Fruit fly (Drosophila melanogaster) whole organism, embryonic: ENCODE results near the gene CG3862.

Experiments used
- ATbp ChIP-seq: fragments of 200-800 bp; sonication (Bioruptor generic); optimal IDR thresholded peaks from 2 replicates; lab custom pipeline; 2017; ENCODE audit warnings: missing biosample characterization, mild to moderate bottlenecking, missing genetic modification characterization, missing genetic modification reagents
- CG10274 ChIP-seq: fragments of 200-800 bp; sonication (Bioruptor generic); optimal IDR thresholded peaks from 3 replicates; lab custom pipeline; 2017; ENCODE audit warnings: missing biosample characterization, mild to moderate bottlenecking, missing genetic modification characterization
- CG11696 ChIP-seq: fragments of 200-800 bp; sonication (Bioruptor generic); IDR thresholded peaks from 2 replicates; pipeline ENCODE4 v1.3.6; 2022; ENCODE audit warnings: missing biosample characterization, missing genetic modification characterization
- CG12769 ChIP-seq: fragments of 200-800 bp; sonication (Bioruptor generic); optimal IDR thresholded peaks from 2 replicates; lab custom pipeline; 2019; ENCODE audit warnings: missing biosample characterization, mild to moderate bottlenecking, missing genetic modification characterization, moderate library complexity
- CG12942 ChIP-seq: fragments of 200-800 bp; sonication (Bioruptor generic); optimal IDR thresholded peaks from 3 replicates; lab custom pipeline; 2016; ENCODE audit warnings: missing biosample characterization, missing genetic modification characterization
- CG13624 ChIP-seq: fragments of 200-800 bp; sonication (Bioruptor generic); optimal IDR thresholded peaks from 2 replicates; lab custom pipeline; 2016; ENCODE audit warnings: missing biosample characterization, missing genetic modification characterization
- CG15073 ChIP-seq: fragments of 200-800 bp; sonication (Bioruptor generic); optimal IDR thresholded peaks from 2 replicates; lab custom pipeline; 2016; ENCODE audit warnings: missing biosample characterization, missing genetic modification characterization
- CG15601 ChIP-seq: fragments of 200-800 bp; sonication (Bioruptor generic); optimal IDR thresholded peaks from 3 replicates; lab custom pipeline; 2019; ENCODE audit warnings: missing biosample characterization, mild to moderate bottlenecking, missing genetic modification characterization, moderate library complexity
- CG17361 ChIP-seq: fragments of 200-800 bp; sonication (Bioruptor generic); IDR thresholded peaks from 3 replicates; pipeline ENCODE4 v1.3.6; 2022; ENCODE audit warnings: missing biosample characterization, missing genetic modification characterization
- CG17829 ChIP-seq: fragments of 200-800 bp; optimal IDR thresholded peaks from 2 replicates; lab custom pipeline; 2019; ENCODE audit warnings: missing biosample characterization, mild to moderate bottlenecking, missing genetic modification characterization, moderate library complexity
- CG2889 ChIP-seq: fragments of 200-800 bp; sonication (Bioruptor generic); IDR thresholded peaks from 3 replicates; pipeline ENCODE4 v1.3.6; 2022; ENCODE audit warnings: missing biosample characterization, missing genetic modification characterization
- CG31365 ChIP-seq: fragments of 200-800 bp; sonication (Bioruptor generic); optimal IDR thresholded peaks from 2 replicates; lab custom pipeline; 2018; ENCODE audit warnings: missing biosample characterization, mild to moderate bottlenecking, missing genetic modification characterization
- CG31388 ChIP-seq: fragments of 200-800 bp; sonication (Bioruptor generic); optimal IDR thresholded peaks from 2 replicates; lab custom pipeline; 2016; ENCODE audit warnings: missing biosample characterization, missing genetic modification characterization
- CG3163 ChIP-seq: fragments of 200-800 bp; sonication (Bioruptor generic); optimal IDR thresholded peaks from 3 replicates; lab custom pipeline; 2016; ENCODE audit warnings: missing biosample characterization, missing genetic modification characterization
- CG7987 ChIP-seq: fragments of 200-800 bp; sonication (Bioruptor generic); optimal IDR thresholded peaks from 2 replicates; lab custom pipeline; 2018; ENCODE audit warnings: missing biosample characterization, mild to moderate bottlenecking, missing genetic modification characterization, moderate library complexity
- CG9437 ChIP-seq: fragments of 200-800 bp; sonication (Bioruptor generic); optimal IDR thresholded peaks from 2 replicates; lab custom pipeline; 2018; ENCODE audit warnings: missing biosample characterization, mild to moderate bottlenecking, missing genetic modification characterization
- CG9817 ChIP-seq: fragments of 200-800 bp; sonication (Bioruptor generic); optimal IDR thresholded peaks from 2 replicates; lab custom pipeline; 2018; ENCODE audit warnings: missing biosample characterization, mild to moderate bottlenecking, missing genetic modification characterization, moderate library complexity
- Deaf1 ChIP-seq: fragments of 200-800 bp; optimal IDR thresholded peaks from 3 replicates; lab custom pipeline; 2019; ENCODE audit warnings: missing biosample characterization, mild to moderate bottlenecking, missing genetic modification characterization, moderate library complexity
- Doc2 ChIP-seq: fragments of 200-800 bp; sonication (Bioruptor generic); IDR thresholded peaks from 2 replicates; pipeline ENCODE4 v1.3.6; 2022; ENCODE audit warnings: missing biosample characterization, missing genetic modification characterization
- E2f2 ChIP-seq: fragments of 200-800 bp; sonication (Bioruptor generic); IDR thresholded peaks from 2 replicates; pipeline ENCODE4 v1.3.6; 2022; ENCODE audit warnings: missing biosample characterization, missing genetic modification characterization
- Ets65A ChIP-seq: fragments of 200-800 bp; sonication (Bioruptor generic); peaks from one replicate; lab custom pipeline; 2016; ENCODE audit warnings: missing biosample characterization, missing genetic modification characterization
- Fer1 ChIP-seq: fragments of 200-800 bp; sonication (Bioruptor generic); optimal IDR thresholded peaks from 2 replicates; lab custom pipeline; 2017; ENCODE audit warnings: missing biosample characterization, mild to moderate bottlenecking, missing genetic modification characterization
- Hr51 ChIP-seq, 2 experiments: fragments of 200-800 bp; sonication (Bioruptor generic); optimal IDR thresholded peaks; 2 replicates in 1 of 2; 3 replicates in 1 of 2; lab custom pipeline; 2016 to 2018; ENCODE audit warnings: missing biosample characterization in 2 of 2, missing genetic modification characterization in 2 of 2, mild to moderate bottlenecking in 1 of 2, moderate library complexity in 1 of 2
- MTF-1 ChIP-seq: fragments of 200-800 bp; sonication (Bioruptor generic); optimal IDR thresholded peaks from 2 replicates; lab custom pipeline; 2018; ENCODE audit warnings: missing biosample characterization, mild to moderate bottlenecking, missing genetic modification characterization, borderline replicate concordance
- Mes4 ChIP-seq: fragments of 200-800 bp; sonication (Bioruptor generic); optimal IDR thresholded peaks from 2 replicates; lab custom pipeline; 2016; ENCODE audit warnings: missing biosample characterization, missing genetic modification characterization
- NC2α ChIP-seq: fragments of 200-800 bp; sonication (Bioruptor generic); optimal IDR thresholded peaks from 2 replicates; lab custom pipeline; 2016; ENCODE audit warnings: missing biosample characterization, missing genetic modification characterization
- Nf-YB ChIP-seq: fragments of 200-800 bp; sonication (Bioruptor generic); optimal IDR thresholded peaks from 3 replicates; lab custom pipeline; 2019; ENCODE audit warnings: missing biosample characterization, mild to moderate bottlenecking, missing genetic modification characterization, moderate library complexity
- Oaz ChIP-seq: fragments of 200-800 bp; sonication (Bioruptor generic); IDR thresholded peaks from 2 replicates; pipeline ENCODE4 v1.3.6; 2022; ENCODE audit warnings: missing biosample characterization, missing genetic modification characterization
- Sox100B ChIP-seq: fragments of 200-800 bp; sonication (Bioruptor generic); optimal IDR thresholded peaks from 3 replicates; lab custom pipeline; 2018; ENCODE audit warnings: missing biosample characterization, mild to moderate bottlenecking, missing genetic modification characterization
- Usf ChIP-seq: fragments of 200-800 bp; sonication (Bioruptor generic); optimal IDR thresholded peaks from 2 replicates; lab custom pipeline; 2017; ENCODE audit warnings: missing genotype, missing biosample characterization, missing genetic modification characterization
- ato ChIP-seq: fragments of 200-800 bp; sonication (Bioruptor generic); IDR thresholded peaks from 2 replicates; pipeline ENCODE4 v1.3.6; 2022; ENCODE audit warnings: missing biosample characterization, missing genetic modification characterization; ENCODE audit not compliant: partially characterized antibody
- az2 ChIP-seq: fragments of 200-800 bp; sonication (Bioruptor generic); optimal IDR thresholded peaks from 3 replicates; lab custom pipeline; 2016; ENCODE audit warnings: missing biosample characterization, missing genetic modification characterization
- cas ChIP-seq: fragments of 200-800 bp; sonication (Bioruptor generic); IDR thresholded peaks from 2 replicates; pipeline ENCODE4 v1.3.6; 2022; ENCODE audit warnings: missing biosample characterization, missing genetic modification characterization
- crol ChIP-seq: fragments of 200-800 bp; sonication (Bioruptor generic); IDR thresholded peaks from 2 replicates; pipeline ENCODE4 v1.3.6; 2022; ENCODE audit warnings: missing biosample characterization, missing genetic modification characterization
- emc ChIP-seq: fragments of 200-800 bp; sonication (Bioruptor generic); optimal IDR thresholded peaks from 2 replicates; lab custom pipeline; 2016; ENCODE audit warnings: missing biosample characterization, missing genetic modification characterization
- fu2 ChIP-seq: fragments of 200-800 bp; sonication (Bioruptor generic); optimal IDR thresholded peaks from 2 replicates; lab custom pipeline; 2016; ENCODE audit warnings: missing biosample characterization, missing genetic modification characterization
- gce ChIP-seq: fragments of 200-800 bp; sonication (Bioruptor generic); IDR thresholded peaks from 3 replicates; pipeline ENCODE4 v1.3.6; 2022; ENCODE audit warnings: missing biosample characterization, missing genetic modification characterization
- gt ChIP-seq: fragments of 200-800 bp; sonication (Bioruptor generic); IDR thresholded peaks from 2 replicates; pipeline ENCODE4 v1.3.6; 2022; ENCODE audit warnings: missing biosample characterization, missing genetic modification characterization
- klu ChIP-seq: fragments of 200-800 bp; sonication (Bioruptor generic); IDR thresholded peaks from 2 replicates; pipeline ENCODE4 v1.3.6; 2022; ENCODE audit warnings: missing biosample characterization, missing genetic modification characterization
- kni ChIP-seq: fragments of 200-800 bp; sonication (Bioruptor generic); optimal IDR thresholded peaks from 3 replicates; lab custom pipeline; 2017; ENCODE audit warnings: mild to moderate bottlenecking, missing biosample characterization, missing genetic modification reagents, missing genetic modification characterization
- odd ChIP-seq: fragments of 200-800 bp; sonication (Bioruptor generic); optimal IDR thresholded peaks from 2 replicates; lab custom pipeline; 2017; ENCODE audit warnings: missing biosample characterization, mild to moderate bottlenecking, missing genetic modification characterization
- pfk ChIP-seq: fragments of 200-800 bp; sonication (Bioruptor generic); optimal IDR thresholded peaks from 2 replicates; lab custom pipeline; 2018; ENCODE audit warnings: missing biosample characterization, mild to moderate bottlenecking, missing genetic modification characterization, moderate library complexity
- pita ChIP-seq: fragments of 200-800 bp; sonication (Bioruptor generic); optimal IDR thresholded peaks from 2 replicates; lab custom pipeline; 2017; ENCODE audit warnings: missing biosample characterization, mild to moderate bottlenecking, missing genetic modification characterization
- rib ChIP-seq: fragments of 200-800 bp; sonication (Bioruptor generic); IDR thresholded peaks from 2 replicates; pipeline ENCODE4 v1.3.6; 2022; ENCODE audit warnings: missing biosample characterization, missing genetic modification characterization
- seq ChIP-seq: fragments of 200-800 bp; sonication (Bioruptor generic); IDR thresholded peaks from 2 replicates; pipeline ENCODE4 v1.3.6; 2022; ENCODE audit warnings: missing biosample characterization, missing genetic modification characterization
- slp2 ChIP-seq: fragments of 200-800 bp; sonication (Bioruptor generic); optimal IDR thresholded peaks from 2 replicates; lab custom pipeline; 2016; ENCODE audit warnings: missing biosample characterization, missing genetic modification characterization
- tio ChIP-seq: fragments of 200-800 bp; sonication (Bioruptor generic); optimal IDR thresholded peaks from 2 replicates; lab custom pipeline; 2017; ENCODE audit warnings: missing biosample characterization, missing genetic modification characterization, inconsistent platforms
- toy ChIP-seq: fragments of 200-800 bp; sonication (Bioruptor generic); IDR thresholded peaks from 2 replicates; pipeline ENCODE4 v1.3.6; 2022; ENCODE audit warnings: missing biosample characterization, missing genetic modification characterization
- ttk ChIP-seq: fragments of 200-800 bp; sonication (Bioruptor generic); IDR thresholded peaks from 2 replicates; pipeline ENCODE4 v2.1.2; 2022; ENCODE audit warnings: missing biosample characterization, missing genetic modification characterization

Gene CG3862

DNA sequence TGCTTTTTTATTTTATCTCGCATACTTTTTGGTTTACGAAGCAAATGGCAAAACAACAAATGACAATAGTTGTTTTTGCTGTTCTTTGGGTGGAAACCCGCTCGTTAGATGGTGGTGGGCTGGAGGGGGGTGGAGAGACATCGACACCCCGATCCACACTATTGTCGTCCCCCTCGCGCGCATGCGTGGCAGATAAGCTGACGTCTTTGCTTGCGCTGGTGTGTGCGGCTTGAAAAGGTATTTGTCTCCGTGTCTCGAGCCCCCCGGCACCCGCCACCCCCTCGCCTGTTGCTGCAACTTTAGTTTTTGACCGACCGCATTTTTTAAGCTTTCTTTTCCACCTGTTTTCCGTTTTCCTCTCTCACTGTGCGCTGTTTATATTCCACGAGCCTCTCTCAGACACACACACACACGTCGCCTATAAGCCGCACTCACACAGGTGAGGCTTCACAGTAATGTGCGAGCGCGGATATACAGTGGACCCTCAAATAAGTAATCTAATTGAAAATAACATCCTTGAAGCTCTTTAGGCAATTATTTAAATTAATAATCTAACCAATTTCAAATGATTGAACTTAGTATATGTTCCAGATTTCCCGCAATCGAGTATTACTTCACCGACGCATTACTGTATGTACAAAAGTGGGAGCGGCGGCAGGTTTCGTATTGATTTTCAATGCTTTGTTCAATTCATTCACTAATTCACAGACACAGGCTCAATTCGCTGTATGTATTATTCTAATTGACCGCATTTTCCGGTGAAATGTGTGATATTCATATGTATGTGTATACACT lies 41.5 kb upstream of the CG3862 start (continued):
- TF ChIP-seq CG7987 (GFP tag; lab: Kevin White, UChicago) (peak; percentile 84), CG15601 (peak; percentile 89), Fer1 (GFP tag; lab: Kevin White, UChicago) (peak; percentile 92), az2 (GFP tag; lab: Kevin White, UChicago) (peak; percentile 92), CG9817 (tag; lab: Kevin White, UChicago) (peak; percentile 96), ato (no peak), Hr51 (GFP tag; optimal IDR thresholded peaks at IDR 0.05; lab: Kevin White, UChicago) (peak; percentile 87 to 93), klu (peak; percentile 88), crol (GFP tag; lab: Robert Waterston, UW) (peak; percentile 100), tio (GFP tag; lab: Kevin White, UChicago) (peak; percentile 89), CG17361 (GFP tag; lab: Robert Waterston, UW) (peak; percentile 90), CG31388 (GFP tag; lab: Kevin White, UChicago) (peak; percentile 75), CG10274 (peak; percentile 72), gce (GFP tag; lab: Robert Waterston, UW) (peak; percentile 92; the same call in 2 of the 3 replicates), E2f2 (GFP tag; lab: Robert Waterston, UW) (peak; percentile 75), CG17829 (tag; lab: Kevin White, UChicago) (peak; percentile 90), toy (GFP tag; lab: Robert Waterston, UW) (peak; percentile 90), NC2α (GFP tag; lab: Kevin White, UChicago) (peak; percentile 76), Mes4 (GFP tag; lab: Kevin White, UChicago) (peak; percentile 83), MTF-1 (GFP tag; lab: Kevin White, UChicago) (peak; percentile 85), odd (GFP tag; lab: Kevin White, UChicago) (peak; percentile 78)
- TF ChIP-seq, all 482 proteins: peak for 430

DNA sequence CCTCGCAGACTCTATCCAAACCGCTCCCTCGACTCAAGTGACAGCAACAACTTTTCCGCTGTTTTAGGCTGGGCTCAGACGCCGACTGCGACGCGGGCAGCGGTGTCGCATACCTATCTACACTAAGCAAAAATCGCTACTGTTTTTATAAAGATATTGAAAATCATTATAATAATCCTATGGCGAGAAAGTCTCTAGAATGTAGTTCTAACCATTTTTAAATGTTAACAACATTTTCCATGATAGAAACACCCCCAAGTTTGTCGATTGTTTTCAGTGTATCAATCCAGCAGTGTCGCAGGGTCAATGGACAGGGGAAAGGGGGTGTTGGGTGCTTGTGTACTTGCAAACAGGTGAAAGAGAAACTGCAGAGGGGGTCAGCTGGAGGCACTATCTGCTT lies 40.2 kb upstream of the CG3862 start:
- TF ChIP-seq CG2889 (GFP tag; lab: Robert Waterston, UW) (peak; percentile 92), CG11696 (GFP tag; lab: Robert Waterston, UW) (peak; percentile 80), gt (GFP tag; lab: Robert Waterston, UW) (peak; percentile 81), ttk (GFP tag; lab: Robert Waterston, UW) (peak; percentile 97), CG13624 (GFP tag; lab: Kevin White, UChicago) (peak; percentile 94), Nf-YB (peak; percentile 84), pita (GFP tag; lab: Kevin White, UChicago) (no peak), CG9437 (GFP tag; lab: Kevin White, UChicago) (peak; percentile 89), fu2 (peak; percentile 93), CG15073 (GFP tag; lab: Kevin White, UChicago) (peak; percentile 78), crol (GFP tag; lab: Robert Waterston, UW) (peak; percentile 87), slp2 (GFP tag; lab: Kevin White, UChicago) (peak; percentile 92), Sox100B (peak; percentile 91), pfk (GFP tag; lab: Kevin White, UChicago) (peak; percentile 20), Doc2 (GFP tag; lab: Robert Waterston, UW) (peak; percentile 73), cas (peak; percentile 89), Deaf1 (peak; percentile 76), Oaz (peak; percentile 93), CG12769 (peak; percentile 98), kni (GFP tag; lab: Kevin White, UChicago) (peak; percentile 74), CG12942 (GFP tag; lab: Kevin White, UChicago) (peak; percentile 94), Usf (GFP tag; lab: Kevin White, UChicago) (peak; percentile 87), ATbp (peak; percentile 97), emc (peak; percentile 86), CG3163 (GFP tag; lab: Kevin White, UChicago) (peak; percentile 70), CG31365 (tag; lab: Kevin White, UChicago) (peak; percentile 81), seq (GFP tag; lab: Robert Waterston, UW) (peak; percentile 96), Ets65A (GFP tag; lab: Kevin White, UChicago) (peak; percentile 99), rib (GFP tag; lab: Robert Waterston, UW) (peak; percentile 92)
